Fruit fly (Drosophila melanogaster): ENCODE measurements around the gene RhoGAP92B.

Gene RhoGAP92B

dm6 chr3R:19858017-19858659 is 46.8 kb upstream of the RhoGAP92B start (continued):
- TF ChIP-seq CG16813 (GFP tag; IDR thresholded peaks at IDR 0.05; ENCODE audit: partially characterized antibody) (no peak), CG3281 (GFP tag; optimal IDR thresholded peaks at IDR 0.05) (peak; percentile 68), CG1792 (GFP tag; optimal IDR thresholded peaks at IDR 0.05) (peak; percentile 36), CG12219 (GFP tag; optimal IDR thresholded peaks at IDR 0.05) (peak; percentile 22), ato (GFP tag; IDR thresholded peaks at IDR 0.05; ENCODE audit: partially characterized antibody) (no peak), GATAe (GFP tag; conservative IDR thresholded peaks at IDR 0.05) (no peak), CG6765 (GFP tag; optimal IDR thresholded peaks at IDR 0.05) (peak; percentile 16), CG32532 (GFP tag; IDR thresholded peaks at IDR 0.05) (peak; percentile 50; the same call in 1 of the 2 replicates), Dll (GFP tag; IDR thresholded peaks at IDR 0.05; ENCODE audit: partially characterized antibody) (no peak), YL-1 (GFP tag; optimal IDR thresholded peaks at IDR 0.05) (no peak), B-H2 (GFP tag; optimal IDR thresholded peaks at IDR 0.05) (peak; percentile 23), CG17385 (GFP tag; optimal IDR thresholded peaks at IDR 0.05) (peak; percentile 3), CkIIα-i1 (GFP tag; IDR thresholded peaks at IDR 0.05) (no peak), hth (optimal IDR thresholded peaks at IDR 0.05) (no peak), fd64A (GFP tag; optimal IDR thresholded peaks at IDR 0.05) (peak; percentile 34), salm (tag; optimal IDR thresholded peaks at IDR 0.05) (peak; percentile 2), CG12236 (GFP tag; optimal IDR thresholded peaks at IDR 0.05) (no peak), sug (tag; optimal IDR thresholded peaks at IDR 0.05) (peak; percentile 37), Opbp (GFP tag; IDR thresholded peaks at IDR 0.05; ENCODE audit: partially characterized antibody) (no peak), sim (GFP tag; IDR thresholded peaks at IDR 0.05) (no peak), CG5953 (GFP tag; IDR thresholded peaks at IDR 0.05) (0 out of 2 replicates have a peak, but pooled peaks have one; percentile 6), CG34224 (GFP tag; IDR thresholded peaks at IDR 0.05; ENCODE audit: partially characterized antibody) (no peak), HmgZ (tag; optimal IDR thresholded peaks at IDR 0.05) (peak; percentile 31), CG34422 (GFP tag; IDR thresholded peaks at IDR 0.05) (no peak), NFAT (GFP tag; IDR thresholded peaks at IDR 0.05) (peak; percentile 41; the same call in 1 of the 2 replicates), CG11560 (tag; IDR thresholded peaks at IDR 0.05) (no peak), hkb (optimal IDR thresholded peaks at IDR 0.05) (no peak), hkb (GFP tag; IDR thresholded peaks at IDR 0.05) (peak; percentile 68), Max (GFP tag; optimal IDR thresholded peaks at IDR 0.05) (peak; percentile 0), CrebB (tag; optimal IDR thresholded peaks at IDR 0.05) (peak; percentile 46), CG4854 (GFP tag; optimal IDR thresholded peaks at IDR 0.05) (peak; percentile 33), eyg (GFP tag; optimal IDR thresholded peaks at IDR 0.05) (peak; percentile 21), schlank (tag; optimal IDR thresholded peaks at IDR 0.05) (peak; percentile 71), chn (GFP tag; optimal IDR thresholded peaks at IDR 0.05) (no peak), repo (GFP tag; optimal IDR thresholded peaks at IDR 0.05) (peak; percentile 12), tup (GFP tag; optimal IDR thresholded peaks at IDR 0.05) (peak; percentile 6), Bteb2 (GFP tag; optimal IDR thresholded peaks at IDR 0.05) (no peak), CG14710 (tag; optimal IDR thresholded peaks at IDR 0.05) (peak; percentile 5), pho (GFP tag; optimal IDR thresholded peaks at IDR 0.05) (peak; percentile 37), slbo (GFP tag; IDR thresholded peaks at IDR 0.05) (peak; percentile 34; the same call in 1 of the 2 replicates), odd (GFP tag; optimal IDR thresholded peaks at IDR 0.05) (peak; percentile 3), Dip3 (GFP tag; optimal IDR thresholded peaks at IDR 0.05) (peak; percentile 49), Med (GFP tag) (peak; percentile 92), kay (GFP tag; optimal IDR thresholded peaks at IDR 0.05) (peak; percentile 1), CG8089 (GFP tag; optimal IDR thresholded peaks at IDR 0.05) (no peak), org-1 (GFP tag; optimal IDR thresholded peaks at IDR 0.05) (peak; percentile 44), CG3407 (GFP tag; optimal IDR thresholded peaks at IDR 0.05) (peak; percentile 29), D (optimal IDR thresholded peaks at IDR 0.05) (no peak), D (GFP tag; optimal IDR thresholded peaks at IDR 0.05) (peak; percentile 10), Fer1 (GFP tag; optimal IDR thresholded peaks at IDR 0.05) (peak; percentile 61), Side (GFP tag; optimal IDR thresholded peaks at IDR 0.05) (peak; percentile 43)

Data from whole organism, embryonic.